Fruit fly (Drosophila melanogaster) whole organism, wandering third instar larva: ENCODE results near the gene ine.

ENCODE experiments used
- dsf ChIP-seq: sonication (Bioruptor generic); optimal IDR thresholded peaks from 2 replicates; lab custom pipeline; 2016; ENCODE audit warnings: missing biosample characterization, missing genetic modification characterization, borderline replicate concordance
- fru ChIP-seq: fragments of 200-800 bp; sonication (Bioruptor generic); optimal IDR thresholded peaks from 3 replicates; lab custom pipeline; 2016; ENCODE audit warnings: missing biosample characterization, mild to moderate bottlenecking, missing genetic modification characterization
- usp ChIP-seq: fragments of >200 bp; optimal IDR thresholded peaks from 2 replicates; lab custom pipeline; 2017; ENCODE audit warnings: missing biosample characterization, missing genetic modification characterization

DNA sequence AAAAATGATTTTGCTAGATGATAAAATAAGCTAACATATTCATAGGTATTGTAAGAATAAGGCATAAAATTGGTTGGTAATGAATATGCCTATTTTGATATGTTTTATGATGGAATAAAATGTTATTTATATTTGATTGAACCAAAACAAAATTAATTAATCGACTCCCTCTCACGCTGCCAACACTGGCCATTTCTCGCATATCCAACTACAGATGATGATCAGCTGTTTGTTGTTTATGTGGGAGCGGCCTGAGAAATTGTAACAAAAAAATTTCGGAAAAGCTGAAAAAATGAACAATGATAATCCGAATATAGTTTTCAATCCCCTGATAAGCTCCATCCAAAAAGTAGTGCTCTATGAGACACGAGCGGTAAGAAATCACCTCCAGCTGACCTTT lies 11.9 kb downstream of the ine start, which contains the start of gene FIG4:
- TF ChIP-seq dsf (GFP tag; lab: Kevin White, UChicago) = no peak
- no peak for TF ChIP-seq usp (GFP tag; lab: Kevin White, UChicago)
- TF ChIP-seq fru (GFP tag; lab: Kevin White, UChicago) = no peak
